Worm (Caenorhabditis elegans) whole organism, late embryonic: ENCODE results near the gene ndub-11.
"Not testable (repeated sequence)": the region's sequence is repeated elsewhere in the genome, so short reads cannot be mapped to it uniquely, and the experiment has no call there.

Source experiments
- C08G9.2 ChIP-seq: sonication (generic microtip); optimal IDR thresholded peaks from 2 replicates; lab custom pipeline; 2016; ENCODE audit warnings: mild to moderate bottlenecking, missing genetic modification characterization, moderate library complexity, missing compliant biosample characterization
- C38D4.7 ChIP-seq: fragments of 200-800 bp; sonication (Bioruptor generic); optimal IDR thresholded peaks from 2 replicates; lab custom pipeline; 2018; ENCODE audit warnings: mild to moderate bottlenecking, missing genetic modification characterization, moderate library complexity, missing compliant biosample characterization
- F13H6.1 ChIP-seq: sonication (generic microtip); optimal IDR thresholded peaks from 2 replicates; lab custom pipeline; 2016; ENCODE audit warnings: missing genetic modification characterization, missing compliant biosample characterization
- K09A11.1 ChIP-seq: sonication (generic microtip); optimal IDR thresholded peaks from 2 replicates; lab custom pipeline; 2017; ENCODE audit warnings: antibody characterized with exemption, mild to moderate bottlenecking, missing genetic modification characterization, missing compliant biosample characterization; ENCODE audit not compliant: insufficient read depth
- T23F11.4 ChIP-seq: fragments of 200-800 bp; sonication (Bioruptor generic); optimal IDR thresholded peaks from 2 replicates; lab custom pipeline; 2018; ENCODE audit warnings: mild to moderate bottlenecking, missing genetic modification characterization, missing compliant biosample characterization
- ahr-1 ChIP-seq: sonication (generic microtip); optimal IDR thresholded peaks from 2 replicates; lab custom pipeline; 2016; ENCODE audit warnings: missing genetic modification characterization, missing compliant biosample characterization
- ceh-14 ChIP-seq: sonication (generic microtip); optimal IDR thresholded peaks from 2 replicates; lab custom pipeline; 2016; ENCODE audit warnings: missing genotype, missing genetic modification characterization, missing compliant biosample characterization
- ceh-18 ChIP-seq: sonication (generic microtip); optimal IDR thresholded peaks from 2 replicates; lab custom pipeline; 2016; ENCODE audit warnings: missing genetic modification characterization, missing compliant biosample characterization
- ceh-34 ChIP-seq: sonication (generic microtip); optimal IDR thresholded peaks from 2 replicates; lab custom pipeline; 2016; ENCODE audit warnings: mild to moderate bottlenecking, missing genetic modification characterization, missing compliant biosample characterization
- ceh-45 ChIP-seq: fragments of 200-800 bp; sonication (Bioruptor generic); IDR thresholded peaks from 2 replicates; pipeline ENCODE4 v1.3.6; 2022; ENCODE audit warnings: missing genetic modification reagents, missing genetic modification characterization, missing compliant biosample characterization
- ceh-48 ChIP-seq: sonication (generic microtip); optimal IDR thresholded peaks from 2 replicates; lab custom pipeline; 2016; ENCODE audit warnings: missing genetic modification characterization, inconsistent platforms, missing compliant biosample characterization
- ceh-6 ChIP-seq: fragments of 200-800 bp; sonication (Bioruptor generic); optimal IDR thresholded peaks from 2 replicates; lab custom pipeline; 2018; ENCODE audit warnings: mild to moderate bottlenecking, missing genetic modification characterization, missing compliant biosample characterization
- ceh-9 ChIP-seq: sonication (generic microtip); optimal IDR thresholded peaks from 2 replicates; lab custom pipeline; 2016; ENCODE audit warnings: mild to moderate bottlenecking, missing genetic modification characterization, inconsistent platforms, missing compliant biosample characterization
- che-1 ChIP-seq: sonication (generic microtip); optimal IDR thresholded peaks from 2 replicates; lab custom pipeline; 2016; ENCODE audit warnings: mild to moderate bottlenecking, missing genetic modification characterization, missing compliant biosample characterization
- dmd-4 ChIP-seq: sonication (generic microtip); optimal IDR thresholded peaks from 2 replicates; lab custom pipeline; 2016; ENCODE audit warnings: borderline replicate concordance, missing genetic modification characterization, missing compliant biosample characterization
- dve-1 ChIP-seq: sonication (generic microtip); optimal IDR thresholded peaks from 2 replicates; lab custom pipeline; 2017; ENCODE audit warnings: antibody characterized with exemption, mild to moderate bottlenecking, missing genetic modification characterization, missing compliant biosample characterization
- elt-4 ChIP-seq: sonication (generic microtip); optimal IDR thresholded peaks from 2 replicates; lab custom pipeline; 2016; ENCODE audit warnings: missing genetic modification characterization, missing compliant biosample characterization
- ets-4 ChIP-seq: sonication (generic microtip); optimal IDR thresholded peaks from 2 replicates; lab custom pipeline; 2016; ENCODE audit warnings: missing genetic modification characterization, missing compliant biosample characterization
- fkh-10 ChIP-seq: fragments of 150-350 bp; optimal IDR thresholded peaks from 2 replicates; lab custom pipeline; 2014; ENCODE audit warnings: missing biosample characterization, missing genetic modification reagents, missing genetic modification characterization
- fkh-6 ChIP-seq: sonication (generic microtip); optimal IDR thresholded peaks from 2 replicates; lab custom pipeline; 2016; ENCODE audit warnings: missing genetic modification characterization, missing compliant biosample characterization
- hlh-6 ChIP-seq: sonication (generic microtip); optimal IDR thresholded peaks from 2 replicates; lab custom pipeline; 2016; ENCODE audit warnings: missing genotype, missing genetic modification characterization, missing compliant biosample characterization
- hlh-8 ChIP-seq: sonication (generic microtip); optimal IDR thresholded peaks from 2 replicates; lab custom pipeline; 2016; ENCODE audit warnings: missing genotype, missing genetic modification characterization, missing compliant biosample characterization
- lin-11 ChIP-seq: fragments of 200-800 bp; sonication (Bioruptor generic); optimal IDR thresholded peaks from 2 replicates; lab custom pipeline; 2018; ENCODE audit warnings: mild to moderate bottlenecking, missing genetic modification characterization, missing compliant biosample characterization
- madf-2 ChIP-seq: sonication (generic microtip); optimal IDR thresholded peaks from 2 replicates; lab custom pipeline; 2017; ENCODE audit warnings: missing genetic modification characterization, missing compliant biosample characterization
- nfya-1 ChIP-seq: sonication (generic microtip); optimal IDR thresholded peaks from 2 replicates; lab custom pipeline; 2017; ENCODE audit warnings: missing genetic modification characterization, mild to moderate bottlenecking, missing compliant biosample characterization, antibody characterized with exemption, moderate library complexity
- nhr-11 ChIP-seq: fragments of 150-350 bp; optimal IDR thresholded peaks from 2 replicates; lab custom pipeline; 2014; ENCODE audit warnings: missing biosample characterization, missing genetic modification characterization
- nhr-232 ChIP-seq: sonication (generic microtip); optimal IDR thresholded peaks from 2 replicates; lab custom pipeline; 2016; ENCODE audit warnings: missing genetic modification characterization, missing compliant biosample characterization
- npax-4 ChIP-seq: sonication (generic microtip); optimal IDR thresholded peaks from 2 replicates; lab custom pipeline; 2016; ENCODE audit warnings: missing genetic modification characterization, missing compliant biosample characterization
- pax-1 ChIP-seq: fragments of 150-350 bp; optimal IDR thresholded peaks from 2 replicates; lab custom pipeline; 2014; ENCODE audit warnings: missing biosample characterization, missing genetic modification characterization
- pha-4 ChIP-seq: fragments of 150-350 bp; optimal IDR thresholded peaks from 2 replicates; lab custom pipeline; 2018; ENCODE audit warnings: missing biosample characterization, missing genetic modification reagents, missing genetic modification characterization
- pqm-1 ChIP-seq: sonication (generic microtip); optimal IDR thresholded peaks from 2 replicates; lab custom pipeline; 2016; ENCODE audit warnings: missing genetic modification characterization, missing compliant biosample characterization
- sox-4 ChIP-seq: sonication (generic microtip); optimal IDR thresholded peaks from 2 replicates; lab custom pipeline; 2017; ENCODE audit warnings: mild to moderate bottlenecking, missing genetic modification characterization, inconsistent platforms, missing compliant biosample characterization
- tbx-7 ChIP-seq: sonication (generic microtip); optimal IDR thresholded peaks from 2 replicates; lab custom pipeline; 2016; ENCODE audit warnings: missing genotype, missing genetic modification characterization, missing compliant biosample characterization
- ttx-3 ChIP-seq: sonication (generic microtip); optimal IDR thresholded peaks from 2 replicates; lab custom pipeline; 2016; ENCODE audit warnings: missing genetic modification reagents, missing genetic modification characterization, missing compliant biosample characterization
- unc-3 ChIP-seq, 2 experiments: fragments of 200-800 bp in 1 of 2; sonication (Bioruptor generic) in 1 of 2; sonication (generic microtip) in 1 of 2; conservative IDR thresholded peaks in 1 of 2; optimal IDR thresholded peaks in 1 of 2; 2 replicates each; pipeline versions ENCODE4 v1.3.6 to Lab custom; 2016 to 2022; ENCODE audit warnings: missing compliant biosample characterization in 2 of 2, missing genetic modification characterization in 2 of 2, missing genetic modification reagents in 1 of 2
- unc-42 ChIP-seq: sonication (generic microtip); optimal IDR thresholded peaks from 2 replicates; lab custom pipeline; 2016; ENCODE audit warnings: missing genotype, missing genetic modification characterization, missing compliant biosample characterization
- unc-55 ChIP-seq: sonication (generic microtip); optimal IDR thresholded peaks from 2 replicates; lab custom pipeline; 2017; ENCODE audit warnings: missing biosample characterization, missing genetic modification reagents, missing genetic modification characterization
- zip-5 ChIP-seq: sonication (generic microtip); optimal IDR thresholded peaks from 2 replicates; lab custom pipeline; 2016; ENCODE audit warnings: missing genetic modification characterization, missing compliant biosample characterization

ndub-11 gene

DNA sequence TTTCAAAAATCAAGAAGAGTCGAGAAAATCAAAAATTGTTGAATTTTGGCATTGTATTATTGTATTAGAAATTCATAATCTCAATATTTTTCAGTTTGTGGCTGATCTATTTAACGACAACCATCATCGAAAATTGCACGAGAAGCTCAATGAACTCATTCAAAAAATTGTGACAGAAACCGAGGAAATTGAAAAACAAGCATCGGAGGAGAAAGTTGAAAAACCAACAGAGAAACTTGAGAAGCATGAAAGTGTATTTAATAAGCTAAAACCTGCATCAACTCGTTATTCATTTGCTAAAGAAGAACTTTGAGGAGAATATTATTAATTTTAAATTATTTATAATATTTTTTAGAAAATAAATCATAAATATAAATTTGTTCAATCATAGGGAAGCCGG, 3.1 kb downstream of the ndub-11 start, which contains the start of gene ceph-41:
ceph-41 (plus strand) TSS at position 301 of the 400 bp plus-strand sequence.
- TF ChIP-seq sox-4 (tag; lab: Kevin White, UChicago) = no peak
- TF ChIP-seq unc-3 (GFP tag; conservative IDR thresholded peaks at IDR 0.05; lab: Robert Waterston, UW) = no peak
- no peak for TF ChIP-seq unc-3 (tag; optimal IDR thresholded peaks at IDR 0.05; lab: Kevin White, UChicago)
- no peak for TF ChIP-seq dve-1 (tag; lab: Kevin White, UChicago)
- TF ChIP-seq ahr-1 (tag; lab: Kevin White, UChicago) = no peak
- no peak for TF ChIP-seq T23F11.4 (GFP tag; lab: Kevin White, UChicago)
- no peak for TF ChIP-seq pax-1 (tag; lab: Kevin White, UChicago)
- TF ChIP-seq pqm-1 = no peak
- TF ChIP-seq pha-4 = no peak
- TF ChIP-seq hlh-8 (tag; lab: Kevin White, UChicago) = no peak
- TF ChIP-seq C38D4.7 = no peak

DNA sequence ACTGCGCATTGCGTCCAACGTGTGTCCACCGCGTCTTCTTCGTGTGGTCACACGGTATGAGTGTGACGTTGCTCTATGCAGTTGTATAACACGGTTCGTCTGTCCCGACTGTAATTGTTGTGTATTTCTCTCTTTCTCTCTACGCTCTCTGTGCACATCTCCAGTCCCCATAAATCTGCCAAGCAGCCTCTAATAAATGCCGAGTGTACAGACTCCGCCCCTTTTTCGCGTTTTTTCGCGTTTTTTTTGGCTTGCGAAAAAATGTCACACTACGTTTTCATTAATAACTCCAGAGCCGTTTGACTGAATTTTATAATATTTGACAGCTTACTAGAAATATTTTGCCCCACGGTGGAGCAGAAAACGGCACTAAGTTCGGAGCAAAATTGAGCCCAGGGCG, 7.7 kb downstream of the ndub-11 start, which contains the start of gene erp-44.3:
erp-44.3 (plus strand) TSS at position 301 of the 400 bp plus-strand sequence.
- TF ChIP-seq ahr-1 (tag; lab: Kevin White, UChicago); ceh-6 (GFP tag; lab: Kevin White, UChicago); ttx-3 (tag; lab: Kevin White, UChicago): not testable (repeated sequence)

- no peak for TF ChIP-seq ets-4
- TF ChIP-seq C38D4.7 = no peak
- TF ChIP-seq pqm-1 = no peak
- TF ChIP-seq pha-4 = no peak
- TF ChIP-seq ceh-18 = no peak
- TF ChIP-seq unc-42 (tag; lab: Kevin White, UChicago) = no peak
- TF ChIP-seq ceh-14 (tag; lab: Kevin White, UChicago) = no peak
- TF ChIP-seq dmd-4 = no peak
- TF ChIP-seq C08G9.2 = no peak
- TF ChIP-seq ceh-45 (GFP tag; lab: Robert Waterston, UW) = no peak
These were observed 11.2 kb downstream of the ndub-11 start, which contains the start of gene F42G8.8 for ce11 chrIV:8118790-8119189. Gene F42G8.8, plus strand, starts transcription at chrIV:8119090.

DNA sequence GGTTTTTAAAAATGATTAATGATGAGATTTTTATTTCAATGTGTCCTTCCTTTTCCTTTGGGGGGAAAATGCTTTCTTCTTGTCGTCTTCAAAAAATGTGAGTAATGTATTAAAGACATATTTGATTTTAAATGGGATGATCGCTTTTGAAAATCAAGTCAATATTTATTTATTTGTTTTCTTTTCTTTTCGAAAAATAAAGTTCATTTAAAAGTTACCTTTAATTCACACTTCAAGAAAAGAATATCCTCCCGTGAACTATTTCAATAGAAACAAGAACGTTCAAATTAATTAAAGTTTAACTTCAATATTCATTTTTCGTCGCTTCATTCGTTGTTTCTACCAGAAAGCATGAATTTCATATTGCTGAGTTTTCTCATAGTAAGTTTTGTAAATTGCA, 14.6 kb downstream of the ndub-11 start, which contains the start of gene irld-8:
irld-8 (plus strand) TSS at position 301 of the 400 bp plus-strand sequence.
- TF ChIP-seq elt-4 (tag; lab: Kevin White, UChicago) (no peak), ceh-6 (GFP tag; lab: Kevin White, UChicago) (no peak), fkh-10 (GFP tag; lab: Kevin White, UChicago) (no peak), ceh-48 (tag; lab: Kevin White, UChicago) (no peak), sox-4 (tag; lab: Kevin White, UChicago) (no peak), F13H6.1 (no peak), ceh-34 (tag; lab: Kevin White, UChicago) (no peak), ahr-1 (tag; lab: Kevin White, UChicago) (no peak), lin-11 (no peak), pqm-1 (no peak), unc-55 (GFP tag; lab: Kevin White, UChicago) (no peak), nfya-1 (no peak), madf-2 (tag; lab: Kevin White, UChicago) (no peak), nhr-232 (no peak), fkh-6 (no peak), tbx-7 (tag; lab: Kevin White, UChicago) (no peak), dmd-4 (no peak), K09A11.1 (tag; lab: Kevin White, UChicago) (no peak), hlh-6 (no peak)

DNA sequence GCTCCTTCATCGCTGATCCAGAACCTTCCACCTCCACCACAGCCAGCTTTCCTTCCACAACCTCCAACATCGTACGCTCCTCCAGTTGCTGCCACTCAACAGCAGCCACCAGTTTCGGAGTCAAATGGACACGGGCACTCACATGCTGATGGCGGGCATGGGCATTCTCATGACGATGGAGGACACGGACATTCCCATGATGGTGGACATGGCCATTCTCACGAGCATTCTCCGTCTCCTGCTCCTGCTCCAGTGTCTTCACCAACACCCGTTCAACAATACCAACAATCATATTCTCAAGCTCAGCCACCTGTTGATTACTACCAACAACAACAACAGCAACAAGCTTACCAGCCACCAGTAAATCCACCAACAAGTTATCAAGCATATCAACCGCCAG, 15.5 kb downstream of the ndub-11 start:
- no peak for TF ChIP-seq nfya-1
- TF ChIP-seq madf-2 (tag; lab: Kevin White, UChicago) = no peak
- no peak for TF ChIP-seq ceh-45 (GFP tag; lab: Robert Waterston, UW)
- no peak for TF ChIP-seq pax-1 (tag; lab: Kevin White, UChicago)
- no peak for TF ChIP-seq che-1 (tag; lab: Kevin White, UChicago)
- TF ChIP-seq dmd-4 = no peak
- TF ChIP-seq npax-4 = no peak
- no peak for TF ChIP-seq ahr-1 (tag; lab: Kevin White, UChicago)
- TF ChIP-seq nhr-11 = no peak
- no peak for TF ChIP-seq ceh-9 (tag; lab: Kevin White, UChicago)
- no peak for TF ChIP-seq ets-4
- no peak for TF ChIP-seq zip-5
- TF ChIP-seq nhr-232 = no peak
- TF ChIP-seq T23F11.4 (GFP tag; lab: Kevin White, UChicago) = no peak
- no peak for TF ChIP-seq K09A11.1 (tag; lab: Kevin White, UChicago)
- TF ChIP-seq, all 69 proteins: peak for 0
